Worm (Caenorhabditis elegans) whole organism, late embryonic: ENCODE measurements around the gene T22E5.6.
A peak's percentile ranks its signal among the peaks of the same experiment; 100 is the strongest.

ENCODE experiments used
- C08G9.2 ChIP-seq: sonication (generic microtip); optimal IDR thresholded peaks from 2 replicates; lab custom pipeline; 2016; ENCODE audit warnings: mild to moderate bottlenecking, missing genetic modification characterization, moderate library complexity, missing compliant biosample characterization
- F13H6.1 ChIP-seq: sonication (generic microtip); optimal IDR thresholded peaks from 2 replicates; lab custom pipeline; 2016; ENCODE audit warnings: missing genetic modification characterization, missing compliant biosample characterization
- K02D7.2 ChIP-seq: sonication (generic microtip); optimal IDR thresholded peaks from 2 replicates; lab custom pipeline; 2017; ENCODE audit warnings: mild to moderate bottlenecking, missing genetic modification characterization, missing compliant biosample characterization
- K09A11.1 ChIP-seq: sonication (generic microtip); optimal IDR thresholded peaks from 2 replicates; lab custom pipeline; 2017; ENCODE audit warnings: antibody characterized with exemption, mild to moderate bottlenecking, missing genetic modification characterization, missing compliant biosample characterization; ENCODE audit not compliant: insufficient read depth
- ahr-1 ChIP-seq: sonication (generic microtip); optimal IDR thresholded peaks from 2 replicates; lab custom pipeline; 2016; ENCODE audit warnings: missing genetic modification characterization, missing compliant biosample characterization
- ama-1 ChIP-seq: fragments of 150-350 bp; optimal IDR thresholded peaks from 2 replicates; lab custom pipeline; 2014
- ceh-14 ChIP-seq: sonication (generic microtip); optimal IDR thresholded peaks from 2 replicates; lab custom pipeline; 2016; ENCODE audit warnings: missing genotype, missing genetic modification characterization, missing compliant biosample characterization
- ceh-19 ChIP-seq: fragments of 200-800 bp; sonication (Bioruptor generic); optimal IDR thresholded peaks from 2 replicates; lab custom pipeline; 2018; ENCODE audit warnings: mild to moderate bottlenecking, missing genetic modification characterization, missing compliant biosample characterization
- ceh-30 ChIP-seq: fragments of 150-350 bp; optimal IDR thresholded peaks from 2 replicates; lab custom pipeline; 2014; ENCODE audit warnings: missing biosample characterization, missing genetic modification characterization
- ceh-31 ChIP-seq: sonication (generic microtip); optimal IDR thresholded peaks from 2 replicates; lab custom pipeline; 2016; ENCODE audit warnings: missing genetic modification characterization, missing compliant biosample characterization
- ceh-34 ChIP-seq: sonication (generic microtip); optimal IDR thresholded peaks from 2 replicates; lab custom pipeline; 2016; ENCODE audit warnings: mild to moderate bottlenecking, missing genetic modification characterization, missing compliant biosample characterization
- ceh-48 ChIP-seq: sonication (generic microtip); optimal IDR thresholded peaks from 2 replicates; lab custom pipeline; 2016; ENCODE audit warnings: missing genetic modification characterization, inconsistent platforms, missing compliant biosample characterization
- ceh-6 ChIP-seq: fragments of 200-800 bp; sonication (Bioruptor generic); optimal IDR thresholded peaks from 2 replicates; lab custom pipeline; 2018; ENCODE audit warnings: mild to moderate bottlenecking, missing genetic modification characterization, missing compliant biosample characterization
- elt-4 ChIP-seq: sonication (generic microtip); optimal IDR thresholded peaks from 2 replicates; lab custom pipeline; 2016; ENCODE audit warnings: missing genetic modification characterization, missing compliant biosample characterization
- eyg-1 ChIP-seq: sonication (generic microtip); optimal IDR thresholded peaks from 2 replicates; lab custom pipeline; 2016; ENCODE audit warnings: missing genotype, missing genetic modification characterization, missing compliant biosample characterization
- fkh-10 ChIP-seq: fragments of 150-350 bp; optimal IDR thresholded peaks from 2 replicates; lab custom pipeline; 2014; ENCODE audit warnings: missing biosample characterization, missing genetic modification reagents, missing genetic modification characterization
- fkh-6 ChIP-seq: sonication (generic microtip); optimal IDR thresholded peaks from 2 replicates; lab custom pipeline; 2016; ENCODE audit warnings: missing genetic modification characterization, missing compliant biosample characterization
- gmeb-2 ChIP-seq: sonication (generic microtip); optimal IDR thresholded peaks from 2 replicates; lab custom pipeline; 2016; ENCODE audit warnings: missing genetic modification characterization, inconsistent platforms, missing compliant biosample characterization
- hlh-13 ChIP-seq: fragments of 200-800 bp; sonication (Bioruptor generic); optimal IDR thresholded peaks from 2 replicates; lab custom pipeline; 2018; ENCODE audit warnings: mild to moderate bottlenecking, missing genetic modification characterization, missing compliant biosample characterization
- hlh-15 ChIP-seq: sonication (generic microtip); optimal IDR thresholded peaks from 2 replicates; lab custom pipeline; 2016; ENCODE audit warnings: missing genetic modification characterization, missing compliant biosample characterization
- hlh-30 ChIP-seq: sonication (generic microtip); optimal IDR thresholded peaks from 2 replicates; lab custom pipeline; 2017; ENCODE audit warnings: antibody characterized with exemption, missing genetic modification characterization, missing compliant biosample characterization; ENCODE audit not compliant: insufficient read depth
- hlh-8 ChIP-seq: sonication (generic microtip); optimal IDR thresholded peaks from 2 replicates; lab custom pipeline; 2016; ENCODE audit warnings: missing genotype, missing genetic modification characterization, missing compliant biosample characterization
- lin-11 ChIP-seq: fragments of 200-800 bp; sonication (Bioruptor generic); optimal IDR thresholded peaks from 2 replicates; lab custom pipeline; 2018; ENCODE audit warnings: mild to moderate bottlenecking, missing genetic modification characterization, missing compliant biosample characterization
- madf-2 ChIP-seq: sonication (generic microtip); optimal IDR thresholded peaks from 2 replicates; lab custom pipeline; 2017; ENCODE audit warnings: missing genetic modification characterization, missing compliant biosample characterization
- nfya-1 ChIP-seq: sonication (generic microtip); optimal IDR thresholded peaks from 2 replicates; lab custom pipeline; 2017; ENCODE audit warnings: missing genetic modification characterization, mild to moderate bottlenecking, missing compliant biosample characterization, antibody characterized with exemption, moderate library complexity
- nhr-11 ChIP-seq: fragments of 150-350 bp; optimal IDR thresholded peaks from 2 replicates; lab custom pipeline; 2014; ENCODE audit warnings: missing biosample characterization, missing genetic modification characterization
- nhr-232 ChIP-seq: sonication (generic microtip); optimal IDR thresholded peaks from 2 replicates; lab custom pipeline; 2016; ENCODE audit warnings: missing genetic modification characterization, missing compliant biosample characterization
- odd-2 ChIP-seq: sonication (generic microtip); optimal IDR thresholded peaks from 2 replicates; lab custom pipeline; 2017; ENCODE audit warnings: antibody characterized with exemption, mild to moderate bottlenecking, missing genetic modification characterization, missing compliant biosample characterization
- pag-3 ChIP-seq: sonication (generic microtip); optimal IDR thresholded peaks from 2 replicates; lab custom pipeline; 2016; ENCODE audit warnings: missing compliant biosample characterization, missing genetic modification characterization, borderline replicate concordance
- pat-9 ChIP-seq: fragments of 200-800 bp; sonication (Bioruptor generic); optimal IDR thresholded peaks from 2 replicates; lab custom pipeline; 2018; ENCODE audit warnings: mild to moderate bottlenecking, missing genetic modification characterization, moderate library complexity, missing compliant biosample characterization
- pax-1 ChIP-seq: fragments of 150-350 bp; optimal IDR thresholded peaks from 2 replicates; lab custom pipeline; 2014; ENCODE audit warnings: missing biosample characterization, missing genetic modification characterization
- pha-2 ChIP-seq: sonication (generic microtip); optimal IDR thresholded peaks from 2 replicates; lab custom pipeline; 2017; ENCODE audit warnings: mild to moderate bottlenecking, missing genetic modification characterization, missing compliant biosample characterization
- pqm-1 ChIP-seq: sonication (generic microtip); optimal IDR thresholded peaks from 2 replicates; lab custom pipeline; 2016; ENCODE audit warnings: missing genetic modification characterization, missing compliant biosample characterization
- ref-2 ChIP-seq: sonication (generic microtip); optimal IDR thresholded peaks from 2 replicates; lab custom pipeline; 2016; ENCODE audit warnings: missing genetic modification characterization, missing compliant biosample characterization
- sdc-2 ChIP-seq: sonication (generic microtip); optimal IDR thresholded peaks from 2 replicates; lab custom pipeline; 2016; ENCODE audit warnings: missing genotype, missing genetic modification characterization, missing compliant biosample characterization
- syd-9 ChIP-seq: sonication (generic microtip); optimal IDR thresholded peaks from 2 replicates; lab custom pipeline; 2016; ENCODE audit warnings: mild to moderate bottlenecking, missing genetic modification characterization, moderate library complexity, missing compliant biosample characterization
- tbx-2 ChIP-seq: sonication (generic microtip); optimal IDR thresholded peaks from 2 replicates; lab custom pipeline; 2016; ENCODE audit warnings: missing genetic modification characterization, missing compliant biosample characterization
- tbx-7 ChIP-seq: sonication (generic microtip); optimal IDR thresholded peaks from 2 replicates; lab custom pipeline; 2016; ENCODE audit warnings: missing genotype, missing genetic modification characterization, missing compliant biosample characterization
- unc-42 ChIP-seq: sonication (generic microtip); optimal IDR thresholded peaks from 2 replicates; lab custom pipeline; 2016; ENCODE audit warnings: missing genotype, missing genetic modification characterization, missing compliant biosample characterization
- unc-55 ChIP-seq: sonication (generic microtip); optimal IDR thresholded peaks from 2 replicates; lab custom pipeline; 2017; ENCODE audit warnings: missing biosample characterization, missing genetic modification reagents, missing genetic modification characterization
- unc-86 ChIP-seq: sonication (generic microtip); optimal IDR thresholded peaks from 2 replicates; lab custom pipeline; 2016; ENCODE audit warnings: missing genetic modification characterization, missing compliant biosample characterization
- ztf-16 ChIP-seq: sonication (generic microtip); optimal IDR thresholded peaks from 2 replicates; lab custom pipeline; 2017; ENCODE audit warnings: missing genetic modification characterization, missing compliant biosample characterization

Gene T22E5.6

ce11 chrX:6427147-6427546 lies 10.9 kb upstream of the T22E5.6 start:
- TF ChIP-seq ceh-6, result no peak
- TF ChIP-seq ama-1 (lab: Kevin White, UChicago), result no peak
- TF ChIP-seq hlh-8, result no peak
- TF ChIP-seq madf-2 (tag; lab: Kevin White, UChicago), result no peak
- TF ChIP-seq ceh-48, result no peak
- TF ChIP-seq pax-1 (tag; lab: Kevin White, UChicago), result no peak
- no peak for TF ChIP-seq eyg-1
- no peak for TF ChIP-seq pqm-1 (tag; lab: Kevin White, UChicago)
- TF ChIP-seq sdc-2 (tag; lab: Kevin White, UChicago), result no peak
- TF ChIP-seq hlh-15 (tag; lab: Kevin White, UChicago), result no peak
- no peak for TF ChIP-seq hlh-13 (GFP tag; lab: Kevin White, UChicago)
- TF ChIP-seq, all 69 proteins: peak for 0

- TF ChIP-seq ceh-34, result no peak
- TF ChIP-seq tbx-2 (tag; lab: Kevin White, UChicago), result no peak
- no peak for TF ChIP-seq unc-55 (GFP tag; lab: Kevin White, UChicago)
- no peak for TF ChIP-seq ahr-1 (tag; lab: Kevin White, UChicago)
- no peak for TF ChIP-seq ceh-31 (tag; lab: Kevin White, UChicago)
- TF ChIP-seq ceh-30, result no peak
Measured at ce11 chrX:6420681-6421080, 4.5 kb upstream of the T22E5.6 start, which contains the start of gene K10C2.12. Gene K10C2.12, minus strand, starts transcription at chrX:6420781.

ce11 chrX:6419113-6419512 lies 2.9 kb upstream of the T22E5.6 start:
- TF ChIP-seq ceh-34 (no peak), unc-42 (tag; lab: Kevin White, UChicago) (peak; percentile 81), nfya-1 (no peak)

ce11 chrX:6413583-6413982 lies 2.6 kb downstream of the T22E5.6 start:
- TF ChIP-seq fkh-10 (GFP tag; lab: Kevin White, UChicago), result no peak
- no peak for TF ChIP-seq fkh-6
- no peak for TF ChIP-seq nhr-11
- no peak for TF ChIP-seq nhr-232 (tag; lab: Kevin White, UChicago)
- TF ChIP-seq K02D7.2, result no peak
- no peak for TF ChIP-seq ceh-34
- no peak for TF ChIP-seq eyg-1

ce11 chrX:6412575-6412974 lies 3.6 kb downstream of the T22E5.6 start, which contains the start of gene T22E5.1:
Gene T22E5.1, plus strand, starts transcription at chrX:6412875.
- TF ChIP-seq ama-1 (lab: Kevin White, UChicago) (no peak), gmeb-2 (tag; lab: Kevin White, UChicago) (no peak), ref-2 (tag; lab: Kevin White, UChicago) (no peak), madf-2 (tag; lab: Kevin White, UChicago) (no peak)

DNA sequence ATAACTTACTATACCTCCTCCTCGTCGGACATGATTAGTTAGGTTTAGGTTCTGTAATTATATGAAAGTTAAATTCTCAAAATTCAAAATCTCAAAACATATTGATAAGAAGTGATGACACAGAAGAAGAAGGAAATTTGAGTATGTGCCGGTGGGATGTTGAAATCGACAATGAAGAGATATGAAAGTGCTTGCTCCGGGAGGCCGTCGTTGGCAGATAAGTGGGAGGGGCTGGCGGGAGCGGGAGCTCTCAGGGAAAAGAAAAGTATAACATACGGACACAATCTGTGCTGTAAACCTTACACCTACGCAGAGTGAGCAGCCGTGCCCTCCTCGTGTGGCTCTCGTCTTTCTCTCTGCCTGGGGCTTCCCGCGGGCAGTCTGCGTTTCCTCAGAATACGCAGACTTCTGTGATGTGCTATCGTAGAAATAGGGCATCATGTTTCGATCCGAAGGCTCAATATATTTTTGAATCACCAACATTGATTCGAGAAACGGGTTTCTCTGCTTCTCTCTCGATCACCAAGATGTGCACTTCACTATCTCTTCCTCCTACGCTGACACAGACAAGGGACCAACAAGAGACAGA lies 5.9 kb downstream of the T22E5.6 start, which contains the start of gene mup-2:
TSS of gene mup-2 (minus strand) at position 51 of the 589 bp plus-strand sequence.
- TF ChIP-seq ceh-48, result no peak
- TF ChIP-seq pag-3 (tag; lab: Kevin White, UChicago), result no peak
- TF ChIP-seq madf-2 (tag; lab: Kevin White, UChicago), result no peak
- no peak for TF ChIP-seq hlh-13 (GFP tag; lab: Kevin White, UChicago)
- TF ChIP-seq tbx-7 (tag; lab: Kevin White, UChicago), result no peak
- no peak for TF ChIP-seq ceh-31 (tag; lab: Kevin White, UChicago)
- TF ChIP-seq unc-42 (tag; lab: Kevin White, UChicago), result no peak
- peak; percentile 15 for TF ChIP-seq F13H6.1
- no peak for TF ChIP-seq ahr-1 (tag; lab: Kevin White, UChicago)
- TF ChIP-seq ceh-14 (tag; lab: Kevin White, UChicago), result peak; percentile 24
- TF ChIP-seq nfya-1, result peak; percentile 19
- TF ChIP-seq K09A11.1 (tag; lab: Kevin White, UChicago), result no peak
- no peak for TF ChIP-seq elt-4
- TF ChIP-seq ceh-34, result peak; percentile 74
- no peak for TF ChIP-seq fkh-10 (GFP tag; lab: Kevin White, UChicago)
- peak; percentile 32 for TF ChIP-seq syd-9 (tag; lab: Kevin White, UChicago)
- peak; percentile 45 for TF ChIP-seq pat-9 (tag; lab: Kevin White, UChicago)
- no peak for TF ChIP-seq ceh-19 (GFP tag; lab: Kevin White, UChicago)
- TF ChIP-seq hlh-30 (tag; lab: Kevin White, UChicago), result no peak
- no peak for TF ChIP-seq lin-11 (tag; lab: Kevin White, UChicago)
- no peak for TF ChIP-seq unc-86 (tag; lab: Kevin White, UChicago)
- TF ChIP-seq ceh-6, result no peak
- TF ChIP-seq pha-2 (tag; lab: Kevin White, UChicago), result no peak
- no peak for TF ChIP-seq C08G9.2 (tag; lab: Kevin White, UChicago)
- no peak for TF ChIP-seq unc-55 (GFP tag; lab: Kevin White, UChicago)
- no peak for TF ChIP-seq ztf-16 (tag; lab: Kevin White, UChicago)
- TF ChIP-seq hlh-8, result peak; percentile 45
- no peak for TF ChIP-seq odd-2 (tag; lab: Kevin White, UChicago)
